Fruit fly (Drosophila melanogaster) whole organism, adult: ENCODE measurements around the gene kek6.

ENCODE experiments used
- CG14711 ChIP-seq: fragments of 200-800 bp; sonication (Bioruptor generic); optimal IDR thresholded peaks from 2 replicates; lab custom pipeline; 2018; ENCODE audit warnings: missing biosample characterization, mild to moderate bottlenecking, missing genetic modification characterization, moderate library complexity
- CG1620 ChIP-seq: fragments of 200-800 bp; sonication (Bioruptor generic); optimal IDR thresholded peaks from 2 replicates; lab custom pipeline; 2016; ENCODE audit warnings: missing biosample characterization, missing genetic modification characterization
- CG33017 ChIP-seq: fragments of 200-800 bp; sonication (Bioruptor generic); optimal IDR thresholded peaks from 2 replicates; lab custom pipeline; 2018; ENCODE audit warnings: missing biosample characterization, mild to moderate bottlenecking, missing genetic modification characterization, moderate library complexity
- CG5204 ChIP-seq: fragments of 200-800 bp; sonication (Bioruptor generic); optimal IDR thresholded peaks from 2 replicates; lab custom pipeline; 2016; ENCODE audit warnings: missing biosample characterization, missing genetic modification characterization
- CG7045 ChIP-seq: fragments of 200-800 bp; sonication (Bioruptor generic); optimal IDR thresholded peaks from 2 replicates; lab custom pipeline; 2017; ENCODE audit warnings: missing biosample characterization, mild to moderate bottlenecking, missing genetic modification characterization
- Hr96 ChIP-seq: fragments of 200-800 bp; sonication (Bioruptor generic); optimal IDR thresholded peaks from 2 replicates; lab custom pipeline; 2016; ENCODE audit warnings: missing biosample characterization, missing genetic modification characterization
- kay ChIP-seq: fragments of 200-800 bp; sonication (Bioruptor generic); peaks from one replicate; lab custom pipeline; 2016; ENCODE audit warnings: missing biosample characterization, missing genetic modification characterization, borderline replicate concordance
- ovo ChIP-seq: fragments of 200-800 bp; sonication (Bioruptor generic); optimal IDR thresholded peaks from 2 replicates; lab custom pipeline; 2016; ENCODE audit warnings: missing biosample characterization, missing genetic modification characterization

- TF ChIP-seq CG5204 (GFP tag; lab: Kevin White, UChicago) (no peak), ovo (GFP tag; lab: Kevin White, UChicago) (no peak), Hr96 (no peak), kay (GFP tag; lab: Kevin White, UChicago) (no peak), CG14711 (no peak), CG1620 (no peak), CG7045 (GFP tag; lab: Kevin White, UChicago) (no peak), CG33017 (tag; lab: Kevin White, UChicago) (no peak)
Measured at dm6 chr3R:31687782-31688181, 65.8 kb downstream of the kek6 start.
